Worm (Caenorhabditis elegans): ENCODE results near the gene srw-68.
"Not testable (repeated sequence)": the region's sequence is repeated elsewhere in the genome, so short reads cannot be mapped to it uniquely, and the experiment has no call there.

The srw-68 gene

ce11 chrV:7451421-7451820 lies 24.9 kb upstream of the srw-68 start, which contains the start of gene try-11:
try-11 (plus strand) TSS chrV:7451721.
- TF ChIP-seq B0310.2 (tag; optimal IDR thresholded peaks at IDR 0.05) (no peak), tbx-37 (GFP tag; conservative IDR thresholded peaks at IDR 0.05) (no peak), aly-1 (tag; optimal IDR thresholded peaks at IDR 0.05) (no peak), flt-1 (GFP tag; IDR thresholded peaks at IDR 0.05) (no peak), ama-1 (optimal IDR thresholded peaks at IDR 0.05) (no peak), hnd-1 (tag; optimal IDR thresholded peaks at IDR 0.05) (no peak), hmbx-1 (tag; optimal IDR thresholded peaks at IDR 0.05) (no peak), ceh-36 (tag; optimal IDR thresholded peaks at IDR 0.05) (no peak), ets-7 (tag; optimal IDR thresholded peaks at IDR 0.05) (no peak), tbx-11 (GFP tag; IDR thresholded peaks at IDR 0.05) (no peak), tra-4 (tag; optimal IDR thresholded peaks at IDR 0.05) (no peak), hmg-4 (GFP tag; optimal IDR thresholded peaks at IDR 0.05) (no peak), F13C5.2 (tag; optimal IDR thresholded peaks at IDR 0.05) (no peak), scrt-1 (GFP tag; IDR thresholded peaks at IDR 0.05) (no peak), sea-1 (GFP tag; conservative IDR thresholded peaks at IDR 0.05) (no peak)

ce11 chrV:7449303-7449827 lies 22.9 kb upstream of the srw-68 start, which contains the start of gene try-12:
try-12 (plus strand) TSS chrV:7449353.
- TF ChIP-seq tra-4 (tag; optimal IDR thresholded peaks at IDR 0.05) (no peak), hnd-1 (tag; optimal IDR thresholded peaks at IDR 0.05) (no peak), flt-1 (GFP tag; IDR thresholded peaks at IDR 0.05) (no peak), hmbx-1 (tag; optimal IDR thresholded peaks at IDR 0.05) (no peak), hmg-4 (GFP tag; optimal IDR thresholded peaks at IDR 0.05) (no peak), tbx-37 (GFP tag; conservative IDR thresholded peaks at IDR 0.05) (no peak), ama-1 (optimal IDR thresholded peaks at IDR 0.05) (no peak)

ce11 chrV:7446965-7447364 lies 20.5 kb upstream of the srw-68 start, which contains the start of gene F25E5.5:
F25E5.5 (plus strand) TSS chrV:7447265.
- TF ChIP-seq tra-4 (tag; optimal IDR thresholded peaks at IDR 0.05): no peak

ce11 chrV:7444331-7444730 lies 17.8 kb upstream of the srw-68 start, which contains the start of gene nhr-141:
nhr-141 (plus strand) TSS chrV:7444661.
- TF ChIP-seq B0310.2, ceh-36, tra-4 (tag; optimal IDR thresholded peaks at IDR 0.05): not testable (repeated sequence)

ce11 chrV:7443480-7443879 lies 17.0 kb upstream of the srw-68 start:
- TF ChIP-seq tbx-11 (GFP tag; IDR thresholded peaks at IDR 0.05): peak; percentile 68; the same call in 1 of the 2 replicates
- peak; percentile 34; the same call in 1 of the 2 replicates for TF ChIP-seq tbx-37 (GFP tag; conservative IDR thresholded peaks at IDR 0.05)
- 0 out of 2 replicates have a peak, but pooled peaks have one; percentile 35 for TF ChIP-seq scrt-1 (GFP tag; IDR thresholded peaks at IDR 0.05)
- peak; percentile 85 for TF ChIP-seq sea-1 (GFP tag; conservative IDR thresholded peaks at IDR 0.05)

ce11 chrV:7439807-7440206 lies 13.3 kb upstream of the srw-68 start, which contains the start of gene try-13:
try-13 (plus strand) TSS chrV:7440107.
- no peak for TF ChIP-seq ceh-36 (tag; optimal IDR thresholded peaks at IDR 0.05)
- no peak for TF ChIP-seq F13C5.2 (tag; optimal IDR thresholded peaks at IDR 0.05)
- no peak for TF ChIP-seq pes-1 (GFP tag; IDR thresholded peaks at IDR 0.05)
- no peak for TF ChIP-seq hmg-4 (GFP tag; optimal IDR thresholded peaks at IDR 0.05)
- TF ChIP-seq hmbx-1 (tag; optimal IDR thresholded peaks at IDR 0.05): no peak

ce11 chrV:7437985-7438384 lies 11.5 kb upstream of the srw-68 start, which contains the start of gene F25E5.16:
F25E5.16 (plus strand) TSS chrV:7438285.
- TF ChIP-seq B0310.2 (tag; optimal IDR thresholded peaks at IDR 0.05): no peak
- no peak for TF ChIP-seq hmg-4 (GFP tag; optimal IDR thresholded peaks at IDR 0.05)
- no peak for TF ChIP-seq pes-1 (GFP tag; IDR thresholded peaks at IDR 0.05)
- TF ChIP-seq tbx-11 (GFP tag; IDR thresholded peaks at IDR 0.05): no peak

ce11 chrV:7437538-7437937 lies 11.0 kb upstream of the srw-68 start, which contains the start of gene F25E5.9:
F25E5.9 (minus strand) TSS chrV:7437919.
- no peak for TF ChIP-seq tbx-37 (GFP tag; conservative IDR thresholded peaks at IDR 0.05)
- TF ChIP-seq ceh-36 (tag; optimal IDR thresholded peaks at IDR 0.05): no peak
- TF ChIP-seq hnd-1 (tag; optimal IDR thresholded peaks at IDR 0.05): no peak
- no peak for TF ChIP-seq B0310.2 (tag; optimal IDR thresholded peaks at IDR 0.05)
- no peak for TF ChIP-seq sea-1 (GFP tag; conservative IDR thresholded peaks at IDR 0.05)
- no peak for TF ChIP-seq ets-7 (tag; optimal IDR thresholded peaks at IDR 0.05)
- no peak for TF ChIP-seq hmbx-1 (tag; optimal IDR thresholded peaks at IDR 0.05)
- no peak for TF ChIP-seq scrt-1 (GFP tag; IDR thresholded peaks at IDR 0.05)
- no peak for TF ChIP-seq flt-1 (GFP tag; IDR thresholded peaks at IDR 0.05)

ce11 chrV:7436911-7437310 lies 10.4 kb upstream of the srw-68 start:
- no peak for TF ChIP-seq pes-1 (GFP tag; IDR thresholded peaks at IDR 0.05)
- no peak for TF ChIP-seq scrt-1 (GFP tag; IDR thresholded peaks at IDR 0.05)
- no peak for TF ChIP-seq flt-1 (GFP tag; IDR thresholded peaks at IDR 0.05)
- no peak for TF ChIP-seq ama-1 (optimal IDR thresholded peaks at IDR 0.05)
- TF ChIP-seq sea-1 (GFP tag; conservative IDR thresholded peaks at IDR 0.05): no peak
- TF ChIP-seq B0310.2 (tag; optimal IDR thresholded peaks at IDR 0.05): no peak
- TF ChIP-seq ets-7 (tag; optimal IDR thresholded peaks at IDR 0.05): no peak
- no peak for TF ChIP-seq tra-4 (tag; optimal IDR thresholded peaks at IDR 0.05)
- no peak for TF ChIP-seq tbx-11 (GFP tag; IDR thresholded peaks at IDR 0.05)
- no peak for TF ChIP-seq F13C5.2 (tag; optimal IDR thresholded peaks at IDR 0.05)
- TF ChIP-seq ceh-36 (tag; optimal IDR thresholded peaks at IDR 0.05): no peak
- no peak for TF ChIP-seq hmbx-1 (tag; optimal IDR thresholded peaks at IDR 0.05)
- no peak for TF ChIP-seq hnd-1 (tag; optimal IDR thresholded peaks at IDR 0.05)
- TF ChIP-seq tbx-37 (GFP tag; conservative IDR thresholded peaks at IDR 0.05): no peak

Measured in whole organism, early embryonic.